Worm (Caenorhabditis elegans): Measurements from ENCODE around the gene F49H6.8.
A peak's percentile ranks its signal among the peaks of the same experiment; 100 is the strongest.

F49H6.8 gene

DNA sequence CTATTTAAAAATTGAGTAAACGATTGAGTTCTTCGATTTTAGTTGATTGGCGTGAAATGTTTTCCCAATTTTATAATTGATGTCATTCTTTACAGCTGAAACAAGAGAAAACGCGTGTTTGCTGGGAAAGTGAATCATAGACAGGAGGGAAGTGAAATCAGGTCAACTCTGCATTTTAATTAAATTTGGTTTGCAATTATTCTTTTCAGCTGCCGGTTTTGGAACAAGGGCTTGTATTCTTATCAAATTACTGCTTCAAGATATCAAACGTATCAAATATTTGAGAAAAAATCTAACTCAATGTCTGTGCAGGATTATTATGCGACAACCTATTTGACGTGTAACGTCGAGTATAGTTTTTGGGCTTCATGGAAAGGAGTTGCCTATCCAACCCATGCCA, 5.7 kb downstream of the F49H6.8 start, which contains the start of gene srh-97:
TSS of gene srh-97 (plus strand) at position 301 of the 400 bp plus-strand sequence.
- no peak for TF ChIP-seq ama-1 (optimal IDR thresholded peaks at IDR 0.05)
- TF ChIP-seq nhr-129 (tag; optimal IDR thresholded peaks at IDR 0.05): no peak
- TF ChIP-seq gmeb-1 (tag; optimal IDR thresholded peaks at IDR 0.05): no peak
- TF ChIP-seq snpc-4 (tag; optimal IDR thresholded peaks at IDR 0.05): no peak
- no peak for TF ChIP-seq nhr-237 (tag; optimal IDR thresholded peaks at IDR 0.05)

DNA sequence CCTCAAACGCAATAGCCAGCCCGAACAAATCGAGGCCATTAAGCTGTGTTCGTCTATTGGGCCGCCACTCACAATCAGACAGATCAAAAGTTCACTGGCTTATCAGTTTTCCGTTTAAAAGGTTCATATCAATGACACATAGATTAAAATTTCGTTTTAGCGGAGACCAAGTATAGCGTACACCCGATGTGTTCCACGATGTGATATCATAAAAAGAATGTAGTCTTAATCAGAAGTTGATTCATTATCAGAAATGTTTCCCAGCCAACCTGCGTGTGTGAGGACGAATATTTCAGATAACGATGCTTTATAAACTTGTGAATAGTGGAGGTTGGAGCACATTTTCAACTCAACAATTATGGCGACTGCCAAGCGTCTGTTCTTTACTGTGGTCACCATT, 8.4 kb downstream of the F49H6.8 start, which contains the start of gene clc-13:
TSS of gene clc-13 (plus strand) at position 359 of the 400 bp plus-strand sequence.
- TF ChIP-seq mdl-1 (tag; optimal IDR thresholded peaks at IDR 0.05) (no peak), mbf-1 (tag; optimal IDR thresholded peaks at IDR 0.05) (no peak), ztf-11 (tag; optimal IDR thresholded peaks at IDR 0.05) (no peak), dmd-4 (tag; optimal IDR thresholded peaks at IDR 0.05) (no peak), C34F6.9 (tag; optimal IDR thresholded peaks at IDR 0.05) (no peak), ceh-16 (tag; optimal IDR thresholded peaks at IDR 0.05) (no peak), ztf-4 (tag; optimal IDR thresholded peaks at IDR 0.05) (no peak), skn-1 (tag; optimal IDR thresholded peaks at IDR 0.05) (no peak), sma-9 (GFP tag; optimal IDR thresholded peaks at IDR 0.05) (peak; percentile 80), sma-9 (tag; optimal IDR thresholded peaks at IDR 0.05) (no peak), fos-1 (tag; optimal IDR thresholded peaks at IDR 0.05) (peak; percentile 81), nhr-21 (tag; optimal IDR thresholded peaks at IDR 0.05) (no peak), lin-13 (GFP tag; optimal IDR thresholded peaks at IDR 0.05) (no peak), crh-2 (tag; optimal IDR thresholded peaks at IDR 0.05) (no peak), nhr-25 (tag; optimal IDR thresholded peaks at IDR 0.05) (no peak), nhr-10 (tag; optimal IDR thresholded peaks at IDR 0.05) (no peak), gmeb-1 (tag; optimal IDR thresholded peaks at IDR 0.05) (peak; percentile 5), ama-1 (optimal IDR thresholded peaks at IDR 0.05) (no peak), unc-55 (GFP tag; optimal IDR thresholded peaks at IDR 0.05) (no peak)

DNA sequence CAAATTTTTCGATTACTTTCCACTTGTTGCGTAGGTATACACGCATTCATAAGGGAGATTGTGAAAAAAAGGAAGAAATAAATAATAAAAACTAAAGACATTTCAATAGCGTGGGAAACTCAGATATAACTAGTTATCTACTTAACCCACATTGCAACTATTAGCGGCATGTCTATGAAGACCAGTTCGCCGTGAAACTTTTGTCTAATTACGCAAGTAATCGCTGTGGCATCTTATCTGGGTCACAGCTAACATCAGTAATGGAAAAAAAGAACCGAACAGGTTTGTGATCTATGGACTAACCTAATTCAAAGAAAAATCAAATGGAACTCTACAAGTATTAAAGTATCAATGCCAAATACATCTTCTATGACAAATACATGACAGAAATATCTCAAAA, 9.2 kb downstream of the F49H6.8 start, which contains the start of gene clec-241:
TSS of gene clec-241 (minus strand) at position 101 of the 400 bp plus-strand sequence.
- TF ChIP-seq sma-9 (GFP tag; optimal IDR thresholded peaks at IDR 0.05) (no peak), sma-9 (tag; optimal IDR thresholded peaks at IDR 0.05) (no peak)

DNA sequence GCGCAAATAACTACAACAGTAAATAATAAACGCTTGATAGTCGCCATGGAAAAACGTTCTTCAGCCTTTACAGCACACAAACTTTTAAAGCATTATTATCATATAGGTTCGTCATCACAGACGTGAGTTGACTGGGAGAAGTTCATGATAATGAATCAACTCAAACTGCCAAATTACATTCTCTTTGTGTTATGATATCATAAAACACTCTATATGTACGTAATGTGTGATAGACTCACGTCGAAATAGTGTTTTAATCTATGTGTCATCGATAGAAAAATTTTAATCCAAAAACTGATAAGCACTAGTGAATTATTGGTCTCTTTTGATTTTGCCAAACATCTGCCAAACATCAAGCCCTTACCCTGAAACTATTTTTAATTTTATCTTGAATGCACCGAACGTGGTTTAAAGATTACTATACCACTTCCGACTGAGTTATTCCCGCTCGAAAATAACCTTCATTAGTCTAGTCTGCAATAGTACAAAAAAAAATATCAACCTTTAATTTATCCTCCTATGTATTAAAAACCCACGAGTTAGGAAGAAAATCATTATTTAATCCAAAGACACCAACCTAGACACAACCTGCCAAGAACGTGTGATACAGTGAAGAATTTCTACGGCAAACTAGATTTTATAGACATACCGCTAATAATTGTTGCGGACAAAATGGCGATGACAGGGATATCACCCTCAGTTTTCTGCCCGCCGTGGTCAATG, 13.0 kb downstream of the F49H6.8 start, which contains the start of the genes clc-12 and clec-240:
TSS of gene clc-12 (minus strand) at position 47 of the 723 bp plus-strand sequence.
TSS of gene clec-240 (plus strand) at position 673 of the 723 bp plus-strand sequence.
- TF ChIP-seq ceh-82 (tag; optimal IDR thresholded peaks at IDR 0.05) (no peak), mbf-1 (tag; optimal IDR thresholded peaks at IDR 0.05) (no peak), Y55F3AM.14 (GFP tag; optimal IDR thresholded peaks at IDR 0.05) (no peak), nhr-21 (tag; optimal IDR thresholded peaks at IDR 0.05) (no peak), fos-1 (tag; optimal IDR thresholded peaks at IDR 0.05) (peak; percentile 49), mab-5 (tag; optimal IDR thresholded peaks at IDR 0.05) (no peak)

DNA sequence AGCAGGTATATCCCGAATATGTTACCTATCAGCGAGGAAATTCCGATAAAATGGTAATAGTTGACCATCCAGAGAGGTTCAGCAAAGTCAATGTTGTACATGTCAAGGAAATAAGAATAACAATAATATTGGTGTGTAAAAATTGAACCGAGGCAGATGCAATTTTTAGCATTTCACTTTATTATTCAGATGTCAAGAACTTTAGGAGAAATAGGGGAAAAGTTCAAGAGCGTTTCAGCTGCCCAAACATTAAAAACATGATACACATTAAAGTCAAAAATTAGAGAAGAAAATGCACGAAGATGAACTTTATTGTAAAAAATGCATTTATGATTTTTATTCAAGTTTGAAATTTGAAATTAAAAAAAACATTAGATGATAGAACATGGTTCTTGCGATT, 14.2 kb downstream of the F49H6.8 start, which contains the start of gene sri-69:
TSS of gene sri-69 (minus strand) at position 101 of the 400 bp plus-strand sequence.
- TF ChIP-seq gmeb-1 (tag; optimal IDR thresholded peaks at IDR 0.05): no peak

DNA sequence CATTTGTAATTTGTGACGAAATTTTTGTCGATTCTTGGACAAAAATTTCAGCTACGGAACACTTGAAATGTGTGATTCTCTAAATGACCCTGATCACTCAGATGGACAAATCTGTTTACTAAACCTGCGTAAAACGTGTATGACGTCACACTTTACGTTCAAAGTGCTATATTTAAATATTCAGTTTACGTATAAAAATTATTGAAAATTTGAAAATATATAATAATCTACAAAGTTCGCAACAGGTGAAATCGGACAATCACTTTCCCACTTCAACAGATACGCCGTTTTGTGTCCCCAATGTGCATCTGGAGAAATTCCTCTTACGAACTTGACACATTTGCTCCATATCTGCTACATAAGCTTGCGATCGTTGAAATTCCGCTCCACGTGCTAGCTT, 17.3 kb downstream of the F49H6.8 start, which contains the start of gene srh-131:
TSS of gene srh-131 (plus strand) at position 301 of the 400 bp plus-strand sequence.
- TF ChIP-seq snpc-4 (tag; optimal IDR thresholded peaks at IDR 0.05): no peak
- no peak for TF ChIP-seq lin-13 (GFP tag; optimal IDR thresholded peaks at IDR 0.05)

DNA sequence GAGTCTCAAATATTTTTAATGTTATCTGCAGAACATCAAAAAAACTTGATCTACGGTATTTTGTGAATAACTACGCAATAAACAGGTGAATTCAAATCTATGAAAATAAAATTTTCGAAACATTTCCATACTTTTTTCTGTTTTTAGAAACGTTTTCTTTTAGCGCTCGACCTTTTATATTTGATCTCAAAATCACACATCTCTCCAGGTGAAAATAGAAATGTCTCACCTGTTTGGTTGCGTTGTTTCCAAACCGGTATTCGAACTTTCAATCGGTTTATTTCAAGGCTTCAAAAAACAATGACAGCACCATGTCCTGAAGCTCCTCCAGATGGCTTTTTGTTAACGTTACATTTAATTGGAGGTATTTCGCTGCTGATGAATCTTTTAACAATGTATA, 21.3 kb downstream of the F49H6.8 start, which contains the start of gene sri-9:
TSS of gene sri-9 (plus strand) at position 301 of the 400 bp plus-strand sequence.
- no peak for TF ChIP-seq lin-11 (tag; optimal IDR thresholded peaks at IDR 0.05)
- TF ChIP-seq zag-1 (tag; optimal IDR thresholded peaks at IDR 0.05): no peak
- TF ChIP-seq F13H6.1 (tag; optimal IDR thresholded peaks at IDR 0.05): no peak
- TF ChIP-seq sma-3 (GFP tag; optimal IDR thresholded peaks at IDR 0.05): no peak
- TF ChIP-seq nhr-12 (tag; optimal IDR thresholded peaks at IDR 0.05): no peak
- TF ChIP-seq nhr-237 (tag; optimal IDR thresholded peaks at IDR 0.05): no peak
- TF ChIP-seq mdl-1 (tag; optimal IDR thresholded peaks at IDR 0.05): no peak
- TF ChIP-seq mab-5 (tag; optimal IDR thresholded peaks at IDR 0.05): no peak
